Worm (Caenorhabditis elegans) whole organism, early embryonic: Measurements from ENCODE around the gene srlf-17.

ENCODE experiments used
- B0310.2 ChIP-seq: sonication (generic microtip); optimal IDR thresholded peaks from 2 replicates; lab custom pipeline; 2016; ENCODE audit warnings: mild to moderate bottlenecking, missing genetic modification characterization, missing compliant biosample characterization
- ama-1 ChIP-seq: fragments of 150-350 bp; optimal IDR thresholded peaks from 2 replicates; lab custom pipeline; 2014
- flt-1 ChIP-seq: fragments of 200-800 bp; sonication (Bioruptor generic); IDR thresholded peaks from 2 replicates; pipeline ENCODE4 v1.3.6; 2022; ENCODE audit warnings: missing genetic modification characterization, missing compliant biosample characterization
- sea-1 ChIP-seq: fragments of 200-800 bp; sonication (Bioruptor generic); conservative IDR thresholded peaks from 2 replicates; pipeline ENCODE4 v1.3.6; 2022; ENCODE audit warnings: missing genetic modification characterization, missing compliant biosample characterization
- tbx-11 ChIP-seq: fragments of 200-800 bp; sonication (Bioruptor generic); IDR thresholded peaks from 2 replicates; pipeline ENCODE4 v1.3.6; 2022; ENCODE audit warnings: missing genetic modification characterization, missing compliant biosample characterization

DNA sequence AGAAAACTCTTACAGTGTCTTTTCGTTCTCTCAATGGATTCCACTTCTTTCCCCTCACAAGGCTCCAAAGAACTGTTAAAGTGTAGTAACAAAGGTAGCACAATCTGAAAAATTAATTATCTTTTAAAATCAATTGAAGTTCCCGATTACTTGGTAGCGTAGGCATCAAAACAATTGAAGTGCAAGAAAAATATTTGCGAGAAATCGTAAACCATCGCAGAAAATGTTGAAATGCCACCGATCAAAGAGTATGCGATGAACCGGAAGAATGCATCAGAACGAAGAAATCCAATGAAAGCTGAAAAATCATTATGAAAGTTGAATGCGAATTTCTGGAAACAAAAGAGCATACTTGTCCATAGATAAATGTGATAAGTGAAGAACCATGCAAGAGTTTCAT, 44.0 kb upstream of the srlf-17 start:
- TF ChIP-seq B0310.2 (tag; lab: Kevin White, UChicago), result no peak
- TF ChIP-seq tbx-11 (GFP tag; lab: Robert Waterston, UW), result no peak
- TF ChIP-seq flt-1 (GFP tag; lab: Robert Waterston, UW), result no peak
- TF ChIP-seq sea-1 (GFP tag; lab: Robert Waterston, UW), result no peak
- TF ChIP-seq ama-1 (lab: Kevin White, UChicago), result no peak
